Fruit fly (Drosophila melanogaster): ENCODE results near the gene Gyc32E.
A peak's percentile ranks its signal among the peaks of the same experiment; 100 is the strongest.

Gene Gyc32E

dm6 chr2L:11091111-11091510 lies 57.8 kb downstream of the Gyc32E start, which contains the start of gene Wdr59 (continued):
- TF ChIP-seq prd (optimal IDR thresholded peaks at IDR 0.05) (no peak), prd (GFP tag; IDR thresholded peaks at IDR 0.05) (peak; percentile 59; the same call in 1 of the 3 replicates), CG15514 (GFP tag; optimal IDR thresholded peaks at IDR 0.05) (peak; percentile 57), CG8388 (GFP tag; optimal IDR thresholded peaks at IDR 0.05) (no peak), CG6813 (GFP tag; optimal IDR thresholded peaks at IDR 0.05) (no peak), CG13894 (tag; optimal IDR thresholded peaks at IDR 0.05) (no peak), Meics (GFP tag; optimal IDR thresholded peaks at IDR 0.05) (no peak), pita (GFP tag; optimal IDR thresholded peaks at IDR 0.05) (no peak), pb (GFP tag; optimal IDR thresholded peaks at IDR 0.05) (no peak), CG32532 (GFP tag; IDR thresholded peaks at IDR 0.05) (no peak), twi (tag; optimal IDR thresholded peaks at IDR 0.05) (no peak), CG34224 (GFP tag; IDR thresholded peaks at IDR 0.05; ENCODE audit: partially characterized antibody) (peak; percentile 72; the same call in 2 of the 3 replicates), stwl (tag; optimal IDR thresholded peaks at IDR 0.05) (peak; percentile 38), pzg (GFP tag; optimal IDR thresholded peaks at IDR 0.05) (peak; percentile 47), chn (GFP tag; optimal IDR thresholded peaks at IDR 0.05) (no peak), Myb (GFP tag; optimal IDR thresholded peaks at IDR 0.05) (peak; percentile 54), CG11504 (tag; optimal IDR thresholded peaks at IDR 0.05) (no peak), zfh2 (GFP tag; optimal IDR thresholded peaks at IDR 0.05) (no peak), hkb (optimal IDR thresholded peaks at IDR 0.05) (no peak), hkb (GFP tag; IDR thresholded peaks at IDR 0.05) (no peak), br (optimal IDR thresholded peaks at IDR 0.05) (no peak), CG2202 (tag; optimal IDR thresholded peaks at IDR 0.05) (no peak), CG8924 (tag; optimal IDR thresholded peaks at IDR 0.05) (peak; percentile 29), CG14050 (GFP tag; IDR thresholded peaks at IDR 0.05) (no peak), Drgx (GFP tag; IDR thresholded peaks at IDR 0.05) (no peak), CG2678 (tag; optimal IDR thresholded peaks at IDR 0.05) (no peak), caup (GFP tag; optimal IDR thresholded peaks at IDR 0.05; ENCODE audit: severe bottlenecking) (no peak), tna (GFP tag; IDR thresholded peaks at IDR 0.05; ENCODE audit: partially characterized antibody) (no peak), CG5953 (GFP tag; IDR thresholded peaks at IDR 0.05) (no peak), crc (GFP tag; optimal IDR thresholded peaks at IDR 0.05) (no peak), CHES-1-like (GFP tag; optimal IDR thresholded peaks at IDR 0.05) (no peak), CG8944 (GFP tag; optimal IDR thresholded peaks at IDR 0.05) (no peak), HHEX (GFP tag; optimal IDR thresholded peaks at IDR 0.05) (no peak), CG18262 (tag; optimal IDR thresholded peaks at IDR 0.05) (no peak), CG15269 (tag; optimal IDR thresholded peaks at IDR 0.05) (no peak), trh (GFP tag; optimal IDR thresholded peaks at IDR 0.05) (no peak), B-H1 (GFP tag; IDR thresholded peaks at IDR 0.05) (no peak), row (GFP tag; IDR thresholded peaks at IDR 0.05) (peak; percentile 93), H15 (GFP tag; IDR thresholded peaks at IDR 0.05) (no peak), CG6654 (GFP tag; optimal IDR thresholded peaks at IDR 0.05) (no peak), pho (GFP tag; optimal IDR thresholded peaks at IDR 0.05) (peak; percentile 28), bcd (GFP tag; optimal IDR thresholded peaks at IDR 0.05) (no peak), dmrt99B (tag; optimal IDR thresholded peaks at IDR 0.05) (no peak), CG33213 (GFP tag; optimal IDR thresholded peaks at IDR 0.05) (no peak), fru (optimal IDR thresholded peaks at IDR 0.05) (no peak), Opbp (GFP tag; IDR thresholded peaks at IDR 0.05; ENCODE audit: partially characterized antibody) (peak; percentile 25; the same call in 1 of the 3 replicates), Dad (GFP tag; optimal IDR thresholded peaks at IDR 0.05) (no peak), ems (GFP tag; optimal IDR thresholded peaks at IDR 0.05) (peak; percentile 1), CG11695 (GFP tag; IDR thresholded peaks at IDR 0.05) (no peak), CkIIα-i1 (GFP tag; IDR thresholded peaks at IDR 0.05) (no peak), CG2875 (GFP tag; optimal IDR thresholded peaks at IDR 0.05) (no peak), insv (GFP tag; optimal IDR thresholded peaks at IDR 0.05) (no peak), Ets65A (GFP tag) (peak; percentile 55)

All from whole organism, embryonic.